Worm (Caenorhabditis elegans): Measurements from ENCODE around the gene str-233.

str-233 gene

ce11 chrV:16009564-16009963, at the start of gene str-233:
Gene str-233 (minus strand): TSS chrV:16009664.
- TF ChIP-seq nhr-67 (tag; optimal IDR thresholded peaks at IDR 0.05): no peak
- no peak for TF ChIP-seq nhr-237 (tag; optimal IDR thresholded peaks at IDR 0.05)
- no peak for TF ChIP-seq pqm-1 (tag; optimal IDR thresholded peaks at IDR 0.05)
- TF ChIP-seq lin-15B (tag; optimal IDR thresholded peaks at IDR 0.05): no peak
- no peak for TF ChIP-seq nhr-77 (tag; optimal IDR thresholded peaks at IDR 0.05)
- no peak for TF ChIP-seq pha-4 (tag; optimal IDR thresholded peaks at IDR 0.05)
- TF ChIP-seq elt-2 (tag; optimal IDR thresholded peaks at IDR 0.05): no peak
- no peak for TF ChIP-seq sea-2 (GFP tag; optimal IDR thresholded peaks at IDR 0.05)
- TF ChIP-seq nhr-11 (tag; optimal IDR thresholded peaks at IDR 0.05): no peak
- TF ChIP-seq snpc-4 (tag; optimal IDR thresholded peaks at IDR 0.05): no peak
- TF ChIP-seq mml-1 (tag; optimal IDR thresholded peaks at IDR 0.05): no peak

DNA sequence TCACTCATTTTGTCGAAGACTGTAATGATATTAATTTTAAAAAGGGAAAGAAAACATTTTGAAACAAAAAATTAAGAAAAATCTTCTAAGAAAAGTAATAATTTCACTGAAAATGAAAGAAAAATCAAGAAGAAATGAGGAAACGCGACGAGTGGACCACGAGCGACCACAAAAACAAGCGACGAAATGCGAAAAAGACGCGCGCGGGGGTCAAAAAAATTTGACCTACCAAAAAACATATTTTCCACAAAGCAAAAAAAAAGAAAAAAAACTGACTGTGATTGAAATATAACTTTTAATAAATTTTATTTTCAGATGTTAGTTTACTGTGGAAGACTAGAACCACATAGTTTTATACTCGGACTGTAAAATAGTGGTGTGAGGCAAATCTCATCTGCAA, 49.4 kb upstream of the str-233 start, which contains the start of gene F14H3.6:
F14H3.6 (minus strand) TSS at position 22 of the 400 bp plus-strand sequence.
- TF ChIP-seq nhr-237 (tag; optimal IDR thresholded peaks at IDR 0.05) (no peak), jun-1 (tag; optimal IDR thresholded peaks at IDR 0.05) (no peak)

DNA sequence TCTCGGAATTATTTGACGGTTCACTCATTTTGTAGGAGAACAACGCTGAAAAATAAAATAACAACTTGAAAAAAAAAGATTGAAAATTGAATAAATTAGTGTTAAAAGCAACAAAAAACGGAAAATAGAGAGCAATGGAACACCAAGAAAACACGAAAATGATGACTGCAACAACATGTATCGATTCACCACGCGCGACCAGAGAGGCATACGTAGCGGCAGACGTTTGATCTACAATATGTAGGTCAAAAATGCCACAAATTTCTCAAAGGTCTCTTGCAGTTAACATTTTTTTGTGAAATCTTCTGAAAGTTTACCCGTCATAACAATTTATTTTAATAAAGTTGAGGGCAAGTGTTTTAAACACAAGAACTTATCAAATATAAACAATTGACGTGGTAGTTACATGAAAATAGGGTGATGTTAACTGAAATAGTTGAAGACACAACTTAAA, 47.6 kb upstream of the str-233 start, which contains the start of gene F14H3.5:
F14H3.5 (minus strand) TSS at position 51 of the 454 bp plus-strand sequence.
- TF ChIP-seq unc-62 (GFP tag; optimal IDR thresholded peaks at IDR 0.05) (no peak), unc-39 (tag; optimal IDR thresholded peaks at IDR 0.05) (no peak), ceh-28 (tag; optimal IDR thresholded peaks at IDR 0.05) (no peak), zag-1 (tag; optimal IDR thresholded peaks at IDR 0.05) (no peak), ztf-4 (tag; optimal IDR thresholded peaks at IDR 0.05) (no peak), fos-1 (tag; optimal IDR thresholded peaks at IDR 0.05) (no peak), nhr-76 (tag; optimal IDR thresholded peaks at IDR 0.05) (no peak), nhr-237 (tag; optimal IDR thresholded peaks at IDR 0.05) (no peak), ceh-9 (tag; optimal IDR thresholded peaks at IDR 0.05) (no peak), nhr-28 (tag; optimal IDR thresholded peaks at IDR 0.05) (no peak), sea-2 (GFP tag; optimal IDR thresholded peaks at IDR 0.05) (no peak), nhr-43 (tag; optimal IDR thresholded peaks at IDR 0.05; ENCODE audit: poor library complexity, severe bottlenecking) (no peak)

ce11 chrV:16055031-16055430, 45.6 kb upstream of the str-233 start, which contains the start of gene F14H3.4:
Gene F14H3.4 (minus strand): TSS chrV:16055072.
- TF ChIP-seq ZK546.5 (tag; optimal IDR thresholded peaks at IDR 0.05): no peak

DNA sequence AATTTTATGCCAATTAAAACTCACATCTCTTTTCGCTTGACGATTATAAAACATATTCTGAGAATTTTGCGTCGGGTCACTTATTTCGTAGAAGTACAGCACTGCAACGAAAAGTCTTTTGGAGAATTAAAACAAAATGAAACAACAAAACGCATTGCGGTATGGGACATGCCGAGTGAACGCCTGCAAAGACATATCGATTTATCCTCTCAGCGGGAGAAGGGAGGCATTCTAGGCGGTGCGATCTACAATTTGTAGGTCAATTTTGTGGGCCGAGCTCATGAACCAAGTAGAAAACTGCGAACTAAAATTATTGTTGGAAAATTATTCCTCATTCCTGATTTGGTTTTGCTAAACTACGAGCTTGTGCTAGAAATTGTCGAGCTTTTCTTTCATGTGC, 43.9 kb upstream of the str-233 start, which contains the start of gene F14H3.3:
F14H3.3 (minus strand) TSS at position 101 of the 400 bp plus-strand sequence.
- no peak for TF ChIP-seq elt-2 (tag; optimal IDR thresholded peaks at IDR 0.05)
- no peak for TF ChIP-seq fkh-2 (tag; optimal IDR thresholded peaks at IDR 0.05)
- TF ChIP-seq jun-1 (tag; optimal IDR thresholded peaks at IDR 0.05): no peak
- TF ChIP-seq lsy-12 (tag; optimal IDR thresholded peaks at IDR 0.05): no peak
- TF ChIP-seq ceh-9 (tag; optimal IDR thresholded peaks at IDR 0.05): no peak
- no peak for TF ChIP-seq mdl-1 (tag; optimal IDR thresholded peaks at IDR 0.05)
- no peak for TF ChIP-seq zag-1 (tag; optimal IDR thresholded peaks at IDR 0.05)
- no peak for TF ChIP-seq unc-62 (GFP tag; optimal IDR thresholded peaks at IDR 0.05)
- no peak for TF ChIP-seq fkh-10 (GFP tag; optimal IDR thresholded peaks at IDR 0.05)

ce11 chrV:16049177-16049576, 39.7 kb upstream of the str-233 start, which contains the start of gene best-12:
Gene best-12 (plus strand): TSS chrV:16049477.
- TF ChIP-seq nhr-11 (tag; optimal IDR thresholded peaks at IDR 0.05) (no peak), nhr-12 (tag; optimal IDR thresholded peaks at IDR 0.05) (no peak), sea-2 (GFP tag; optimal IDR thresholded peaks at IDR 0.05) (no peak), nhr-23 (tag; optimal IDR thresholded peaks at IDR 0.05) (no peak), nhr-76 (tag; optimal IDR thresholded peaks at IDR 0.05) (no peak), jun-1 (tag; optimal IDR thresholded peaks at IDR 0.05) (no peak), elt-1 (tag; optimal IDR thresholded peaks at IDR 0.05) (no peak), daf-12 (tag; optimal IDR thresholded peaks at IDR 0.05) (no peak), nhr-28 (tag; optimal IDR thresholded peaks at IDR 0.05) (no peak), nhr-77 (tag; optimal IDR thresholded peaks at IDR 0.05) (no peak), fkh-2 (tag; optimal IDR thresholded peaks at IDR 0.05) (no peak), pqm-1 (tag; optimal IDR thresholded peaks at IDR 0.05) (no peak), mml-1 (tag; optimal IDR thresholded peaks at IDR 0.05) (no peak), R02D3.7 (tag; optimal IDR thresholded peaks at IDR 0.05) (no peak), tbx-2 (tag; optimal IDR thresholded peaks at IDR 0.05) (no peak), egl-5 (tag; optimal IDR thresholded peaks at IDR 0.05) (no peak), zag-1 (tag; optimal IDR thresholded peaks at IDR 0.05) (no peak), ceh-82 (tag; optimal IDR thresholded peaks at IDR 0.05) (no peak)
